Worm (Caenorhabditis elegans) whole organism, mixed stage, embryonic: Measurements from ENCODE around the gene F55C12.6.

Experiments used
- bed-3 ChIP-seq: fragments of 200-800 bp; sonication (Bioruptor generic); optimal IDR thresholded peaks from 3 replicates; lab custom pipeline; 2018; ENCODE audit warnings: mild to moderate bottlenecking, missing genetic modification characterization, moderate library complexity, missing compliant biosample characterization
- nhr-12 ChIP-seq: fragments of 150-350 bp; optimal IDR thresholded peaks from 2 replicates; lab custom pipeline; 2014; ENCODE audit warnings: missing biosample characterization, missing genetic modification characterization
- nhr-28 ChIP-seq: fragments of 150-350 bp; optimal IDR thresholded peaks from 2 replicates; lab custom pipeline; 2014; ENCODE audit warnings: missing biosample characterization, missing genetic modification characterization

DNA sequence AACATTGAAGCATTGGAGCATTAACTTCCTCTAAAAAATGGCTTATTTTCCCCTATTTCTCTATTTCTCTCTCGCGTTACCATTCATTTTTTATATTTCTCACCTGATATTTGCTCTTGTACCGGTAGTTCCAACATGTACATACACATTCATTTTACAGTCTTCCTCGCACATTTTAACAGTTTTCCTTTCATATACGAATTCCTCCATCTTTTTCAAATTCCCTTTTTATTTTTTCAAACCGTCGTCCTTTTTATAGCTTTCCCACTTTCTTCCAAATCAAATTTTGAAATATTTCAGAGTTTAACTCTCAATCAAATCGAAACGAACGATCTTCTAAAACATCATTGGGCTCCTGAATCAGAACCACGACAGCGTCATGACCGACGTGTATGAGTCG lies 8.3 kb upstream of the F55C12.6 start, which contains the start of gene rfip-1:
- TF ChIP-seq nhr-28, result no peak
- no peak for TF ChIP-seq bed-3 (GFP tag; lab: Kevin White, UChicago)
- no peak for TF ChIP-seq nhr-12
